Fruit fly (Drosophila melanogaster) whole organism, embryonic: ENCODE measurements around the gene ps.

Source experiments
- C15 ChIP-seq: fragments of 200-800 bp; sonication (Bioruptor generic); IDR thresholded peaks from 3 replicates; pipeline ENCODE4 v1.3.6; 2022; ENCODE audit warnings: missing biosample characterization, missing genetic modification characterization
- CG10565 ChIP-seq: fragments of 200-800 bp; sonication (Bioruptor generic); optimal IDR thresholded peaks from 3 replicates; lab custom pipeline; 2016; ENCODE audit warnings: missing biosample characterization, mild to moderate bottlenecking, missing genetic modification characterization
- CG11093 ChIP-seq: fragments of 200-800 bp; sonication (Bioruptor generic); IDR thresholded peaks from 3 replicates; pipeline ENCODE4 v1.3.6; 2022; ENCODE audit warnings: missing biosample characterization, missing genetic modification characterization
- CG1233 ChIP-seq: fragments of 200-800 bp; sonication (Bioruptor generic); optimal IDR thresholded peaks from 4 replicates; lab custom pipeline; 2018; ENCODE audit warnings: missing biosample characterization, mild to moderate bottlenecking, missing genetic modification characterization
- CG17328 ChIP-seq: fragments of 200-800 bp; sonication (Bioruptor generic); IDR thresholded peaks from 2 replicates; pipeline ENCODE4 v1.3.6; 2022; ENCODE audit warnings: missing biosample characterization, missing genetic modification characterization
- CG18764 ChIP-seq: fragments of 200-800 bp; sonication (Bioruptor generic); optimal IDR thresholded peaks from 3 replicates; lab custom pipeline; 2016; ENCODE audit warnings: missing biosample characterization, missing genetic modification characterization
- CG2202 ChIP-seq: fragments of 200-800 bp; sonication (Bioruptor generic); optimal IDR thresholded peaks from 2 replicates; lab custom pipeline; 2018; ENCODE audit warnings: missing biosample characterization, mild to moderate bottlenecking, missing genetic modification characterization
- CG2875 ChIP-seq: fragments of 200-800 bp; sonication (Bioruptor generic); optimal IDR thresholded peaks from 2 replicates; lab custom pipeline; 2017; ENCODE audit warnings: missing biosample characterization, mild to moderate bottlenecking, missing genetic modification characterization, missing genetic modification reagents
- CG31441 ChIP-seq: fragments of 200-800 bp; sonication (Bioruptor generic); IDR thresholded peaks from 2 replicates; pipeline ENCODE4 v1.3.6; 2022; ENCODE audit warnings: missing biosample characterization, missing genetic modification characterization
- CG42726 ChIP-seq: fragments of 200-800 bp; sonication (Bioruptor generic); IDR thresholded peaks from 2 replicates; pipeline ENCODE4 v1.3.6; 2022; ENCODE audit warnings: missing biosample characterization, missing genetic modification characterization; ENCODE audit not compliant: partially characterized antibody
- CG4424 ChIP-seq: fragments of 200-800 bp; sonication (Bioruptor generic); optimal IDR thresholded peaks from 3 replicates; lab custom pipeline; 2016; ENCODE audit warnings: missing biosample characterization, missing genetic modification characterization
- CG6813 ChIP-seq: fragments of 200-800 bp; sonication (Bioruptor generic); optimal IDR thresholded peaks from 2 replicates; lab custom pipeline; 2017; ENCODE audit warnings: missing biosample characterization, missing genetic modification characterization, mild to moderate bottlenecking, moderate library complexity, missing genetic modification reagents
- CG8089 ChIP-seq: fragments of 200-800 bp; sonication (Bioruptor generic); optimal IDR thresholded peaks from 3 replicates; lab custom pipeline; 2016; ENCODE audit warnings: missing biosample characterization, missing genetic modification characterization
- CG8388 ChIP-seq: fragments of 200-800 bp; sonication (Bioruptor generic); optimal IDR thresholded peaks from 2 replicates; lab custom pipeline; 2019; ENCODE audit warnings: missing biosample characterization, mild to moderate bottlenecking, missing genetic modification characterization, moderate library complexity
- CG8478 ChIP-seq: fragments of >200 bp; optimal IDR thresholded peaks from 2 replicates; lab custom pipeline; 2018
- Dp ChIP-seq: fragments of 200-800 bp; sonication (Bioruptor generic); optimal IDR thresholded peaks from 2 replicates; lab custom pipeline; 2018; ENCODE audit warnings: missing biosample characterization, mild to moderate bottlenecking, missing genetic modification characterization, moderate library complexity
- Ets65A ChIP-seq: fragments of 200-800 bp; sonication (Bioruptor generic); peaks from one replicate; lab custom pipeline; 2016; ENCODE audit warnings: missing biosample characterization, missing genetic modification characterization
- HmgZ ChIP-seq: fragments of 200-800 bp; sonication (Bioruptor generic); optimal IDR thresholded peaks from 2 replicates; lab custom pipeline; 2018; ENCODE audit warnings: missing biosample characterization, mild to moderate bottlenecking, missing genetic modification characterization
- Hr39 ChIP-seq: fragments of >200 bp; optimal IDR thresholded peaks from 2 replicates; lab custom pipeline; 2017
- Lim3 ChIP-seq: fragments of 200-800 bp; sonication (Bioruptor generic); IDR thresholded peaks from 2 replicates; pipeline ENCODE4 v1.3.6; 2022; ENCODE audit warnings: missing biosample characterization, missing genetic modification characterization
- NC2α ChIP-seq: fragments of 200-800 bp; sonication (Bioruptor generic); optimal IDR thresholded peaks from 2 replicates; lab custom pipeline; 2016; ENCODE audit warnings: missing biosample characterization, missing genetic modification characterization
- Oaz ChIP-seq: fragments of 200-800 bp; sonication (Bioruptor generic); IDR thresholded peaks from 2 replicates; pipeline ENCODE4 v1.3.6; 2022; ENCODE audit warnings: missing biosample characterization, missing genetic modification characterization
- YL-1 ChIP-seq: fragments of 200-800 bp; sonication (Bioruptor generic); optimal IDR thresholded peaks from 3 replicates; lab custom pipeline; 2017; ENCODE audit warnings: missing biosample characterization, mild to moderate bottlenecking, missing genetic modification characterization
- cad ChIP-seq: fragments of >200 bp; optimal IDR thresholded peaks from 2 replicates; lab custom pipeline; 2017; ENCODE audit warnings: missing biosample characterization, missing genetic modification characterization
- cas ChIP-seq: fragments of 200-800 bp; sonication (Bioruptor generic); IDR thresholded peaks from 2 replicates; pipeline ENCODE4 v1.3.6; 2022; ENCODE audit warnings: missing biosample characterization, missing genetic modification characterization
- crc ChIP-seq: fragments of 200-800 bp; sonication (Bioruptor generic); optimal IDR thresholded peaks from 2 replicates; lab custom pipeline; 2016; ENCODE audit warnings: missing biosample characterization, missing genetic modification characterization
- croc ChIP-seq: fragments of 200-800 bp; sonication (Bioruptor generic); conservative IDR thresholded peaks from 3 replicates; pipeline ENCODE4 v1.3.6; 2022; ENCODE audit warnings: missing biosample characterization, missing genetic modification characterization
- crol ChIP-seq: fragments of 200-800 bp; sonication (Bioruptor generic); IDR thresholded peaks from 2 replicates; pipeline ENCODE4 v1.3.6; 2022; ENCODE audit warnings: missing biosample characterization, missing genetic modification characterization
- dm ChIP-seq: fragments of 200-800 bp; sonication (Bioruptor generic); optimal IDR thresholded peaks from 3 replicates; lab custom pipeline; 2016; ENCODE audit warnings: missing biosample characterization, missing genetic modification characterization
- fd102C ChIP-seq: fragments of 200-800 bp; sonication (Bioruptor generic); optimal IDR thresholded peaks from 2 replicates; lab custom pipeline; 2018; ENCODE audit warnings: missing biosample characterization, mild to moderate bottlenecking, missing genetic modification characterization, moderate library complexity
- ind ChIP-seq: fragments of 200-800 bp; sonication (Bioruptor generic); optimal IDR thresholded peaks from 3 replicates; lab custom pipeline; 2016; ENCODE audit warnings: missing biosample characterization, missing genetic modification characterization
- ken ChIP-seq: fragments of 200-800 bp; sonication (Bioruptor generic); IDR thresholded peaks from 3 replicates; pipeline ENCODE4 v1.3.6; 2022; ENCODE audit warnings: missing biosample characterization, missing genetic modification characterization
- klu ChIP-seq: fragments of 200-800 bp; sonication (Bioruptor generic); IDR thresholded peaks from 2 replicates; pipeline ENCODE4 v1.3.6; 2022; ENCODE audit warnings: missing biosample characterization, missing genetic modification characterization
- lbe ChIP-seq: fragments of 200-800 bp; sonication (Bioruptor generic); optimal IDR thresholded peaks from 2 replicates; lab custom pipeline; 2016; ENCODE audit warnings: missing biosample characterization, mild to moderate bottlenecking, missing genetic modification characterization
- nom ChIP-seq: fragments of 200-800 bp; sonication (Bioruptor generic); optimal IDR thresholded peaks from 2 replicates; lab custom pipeline; 2017; ENCODE audit warnings: missing biosample characterization, missing genetic modification characterization, mild to moderate bottlenecking, moderate library complexity, missing genetic modification reagents
- prd ChIP-seq, 3 experiments: fragments of >200 bp in 2 of 3; fragments of 200-800 bp in 1 of 3; sonication (Bioruptor generic) in 1 of 3; optimal IDR thresholded peaks in 2 of 3; IDR thresholded peaks in 1 of 3; 2 replicates in 2 of 3; 3 replicates in 1 of 3; pipeline versions ENCODE4 v1.3.6 to Lab custom; 2017 to 2022; ENCODE audit warnings: missing biosample characterization in 1 of 3, missing genetic modification characterization in 1 of 3
- scrt ChIP-seq: fragments of 200-800 bp; sonication (Bioruptor generic); optimal IDR thresholded peaks from 2 replicates; lab custom pipeline; 2018; ENCODE audit warnings: missing biosample characterization, mild to moderate bottlenecking, missing genetic modification characterization, moderate library complexity
- sens-2 ChIP-seq: fragments of 200-800 bp; sonication (Bioruptor generic); IDR thresholded peaks from 2 replicates; pipeline ENCODE4 v1.3.6; 2022; ENCODE audit warnings: missing biosample characterization, missing genetic modification characterization
- so ChIP-seq: fragments of 200-800 bp; sonication (Bioruptor generic); IDR thresholded peaks from 3 replicates; pipeline ENCODE4 v1.3.6; 2022; ENCODE audit warnings: missing biosample characterization, missing genetic modification characterization
- vfl ChIP-seq: fragments of 200-800 bp; sonication (Bioruptor generic); optimal IDR thresholded peaks from 2 replicates; lab custom pipeline; 2016; ENCODE audit warnings: missing biosample characterization, missing genetic modification characterization
- wdn ChIP-seq: fragments of 200-800 bp; sonication (Bioruptor generic); IDR thresholded peaks from 2 replicates; pipeline ENCODE4 v1.3.6; 2022; ENCODE audit warnings: missing biosample characterization, missing genetic modification characterization
- zfh1 ChIP-seq: fragments of 200-800 bp; sonication (Bioruptor generic); IDR thresholded peaks from 3 replicates; pipeline ENCODE4 v1.3.6; 2022; ENCODE audit warnings: missing biosample characterization, missing genetic modification characterization

ps gene

DNA sequence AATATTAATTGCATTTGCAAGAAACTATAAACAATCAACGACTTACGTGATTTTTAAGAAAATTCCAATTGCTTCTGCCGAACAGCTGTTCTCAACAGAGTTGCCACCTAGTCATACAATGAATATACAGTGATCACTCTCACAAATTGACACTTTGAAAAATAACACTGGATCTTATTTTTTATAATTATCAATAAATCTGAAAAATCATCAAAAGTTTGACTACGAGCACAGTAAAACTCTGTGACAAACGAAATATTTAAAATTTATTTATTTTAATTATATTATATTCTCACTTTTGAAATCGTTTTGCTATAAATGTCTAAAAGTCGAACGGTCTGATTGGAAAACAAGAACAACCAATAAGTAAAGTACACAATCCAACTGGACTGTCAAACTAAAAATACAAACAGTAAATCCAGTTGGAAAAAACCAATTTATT, 17.8 kb upstream of the ps start, which contains the start of gene CG34117 (continued):
- TF ChIP-seq Dp (GFP tag; lab: Kevin White, UChicago) (peak; percentile 4), vfl (GFP tag; lab: Kevin White, UChicago) (peak; percentile 64), CG31441 (GFP tag; lab: Robert Waterston, UW) (peak; percentile 79), ken (GFP tag; lab: Robert Waterston, UW) (peak; percentile 86), CG10565 (peak; percentile 1), NC2α (GFP tag; lab: Kevin White, UChicago) (no peak), CG2202 (tag; lab: Kevin White, UChicago) (peak; percentile 50), nom (GFP tag; lab: Kevin White, UChicago) (peak; percentile 39), sens-2 (GFP tag; lab: Robert Waterston, UW) (0 out of 2 replicates have a peak, but pooled peaks have one; percentile 46), CG6813 (GFP tag; lab: Kevin White, UChicago) (peak; percentile 68), so (GFP tag; lab: Robert Waterston, UW) (peak; percentile 83), lbe (GFP tag; lab: Kevin White, UChicago) (peak; percentile 70), scrt (GFP tag; lab: Kevin White, UChicago) (peak; percentile 73), fd102C (GFP tag; lab: Kevin White, UChicago) (peak; percentile 68), Lim3 (no peak), CG42726 (peak; percentile 34; the same call in 1 of the 2 replicates), Hr39 (lab: Kevin White, UChicago) (no peak), C15 (peak; percentile 56; the same call in 1 of the 3 replicates), Oaz (GFP tag; lab: Robert Waterston, UW) (0 out of 2 replicates have a peak, but pooled peaks have one; percentile 35), CG11093 (peak; percentile 59; the same call in 2 of the 3 replicates), CG8388 (GFP tag; lab: Kevin White, UChicago) (peak; percentile 80), crc (GFP tag; lab: Kevin White, UChicago) (peak; percentile 21), zfh1 (GFP tag; lab: Robert Waterston, UW) (peak; percentile 92), CG8089 (peak; percentile 34), CG2875 (GFP tag; lab: Kevin White, UChicago) (peak; percentile 48), HmgZ (tag; lab: Kevin White, UChicago) (peak; percentile 85), wdn (GFP tag; lab: Robert Waterston, UW) (peak; percentile 79), CG17328 (GFP tag; lab: Robert Waterston, UW) (peak; percentile 88), prd (optimal IDR thresholded peaks at IDR 0.05; lab: Kevin White, UChicago) (no peak), prd (GFP tag; IDR thresholded peaks at IDR 0.05; lab: Robert Waterston, UW) (peak; percentile 90), ind (GFP tag; lab: Kevin White, UChicago) (peak; percentile 87), CG18764 (GFP tag; lab: Kevin White, UChicago) (peak; percentile 67), CG1233 (GFP tag; lab: Kevin White, UChicago) (peak; percentile 77), cad (no peak), YL-1 (GFP tag; lab: Kevin White, UChicago) (peak; percentile 59), cas (0 out of 2 replicates have a peak, but pooled peaks have one; percentile 18), croc (GFP tag; lab: Robert Waterston, UW) (peak; percentile 37), CG4424 (peak; percentile 81), Ets65A (GFP tag; lab: Kevin White, UChicago) (no peak), dm (GFP tag; lab: Kevin White, UChicago) (peak; percentile 17), crol (GFP tag; lab: Robert Waterston, UW) (no peak), CG8478 (lab: Kevin White, UChicago) (no peak), klu (GFP tag; lab: Robert Waterston, UW) (peak; percentile 67)
